Worm (Caenorhabditis elegans): ENCODE data around the gene fbxb-5.

The fbxb-5 gene

DNA sequence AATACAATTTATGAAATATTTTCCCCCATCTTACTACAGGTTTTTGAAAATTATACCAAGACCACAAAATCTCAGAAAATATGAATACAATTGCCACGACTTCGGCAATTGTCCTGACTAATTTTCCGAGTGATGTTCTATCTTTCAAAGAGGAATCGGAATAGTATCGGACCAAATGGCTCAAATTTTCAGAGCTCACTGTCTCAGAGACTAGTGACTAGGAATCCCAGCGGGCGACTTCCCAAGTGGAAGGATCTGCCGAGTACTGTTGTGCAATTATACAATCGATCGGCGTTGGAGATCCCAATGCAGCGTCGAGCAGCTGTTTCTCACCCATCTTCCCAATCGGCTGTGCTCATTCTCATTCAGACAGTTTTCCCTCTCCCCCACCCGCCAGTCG, 3.4 kb upstream of the fbxb-5 start, which contains the start of gene F45C12.17:
F45C12.17 (plus strand) TSS at position 377 of the 400 bp plus-strand sequence.
- TF ChIP-seq nhr-232 (tag; optimal IDR thresholded peaks at IDR 0.05) (no peak), ceh-18 (tag; optimal IDR thresholded peaks at IDR 0.05) (no peak), Y22D7AL.16 (tag; optimal IDR thresholded peaks at IDR 0.05) (no peak)

DNA sequence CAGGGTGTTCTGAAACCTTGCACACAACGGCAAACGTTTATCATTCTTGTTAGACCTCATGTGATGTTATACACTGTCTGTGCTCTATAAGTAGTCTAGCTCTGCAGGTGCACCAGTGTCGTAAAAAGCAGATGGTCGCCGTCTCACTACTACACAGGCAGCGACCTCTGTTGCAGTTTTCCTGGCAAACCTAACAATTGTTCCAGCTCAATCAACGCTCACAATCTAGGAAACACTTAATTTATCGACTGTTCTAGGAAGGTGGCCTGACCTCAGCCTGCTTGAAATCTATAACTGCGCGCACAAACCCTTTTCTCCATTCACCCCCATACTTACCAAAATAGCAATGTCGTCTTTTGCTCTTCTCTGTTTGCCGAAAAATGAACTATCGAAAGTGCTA, 2.0 kb upstream of the fbxb-5 start, which contains the start of gene fbxb-11:
fbxb-11 (plus strand) TSS at position 301 of the 400 bp plus-strand sequence.
- TF ChIP-seq syd-9 (tag; optimal IDR thresholded peaks at IDR 0.05) (no peak), ttx-3 (tag; optimal IDR thresholded peaks at IDR 0.05) (no peak)

DNA sequence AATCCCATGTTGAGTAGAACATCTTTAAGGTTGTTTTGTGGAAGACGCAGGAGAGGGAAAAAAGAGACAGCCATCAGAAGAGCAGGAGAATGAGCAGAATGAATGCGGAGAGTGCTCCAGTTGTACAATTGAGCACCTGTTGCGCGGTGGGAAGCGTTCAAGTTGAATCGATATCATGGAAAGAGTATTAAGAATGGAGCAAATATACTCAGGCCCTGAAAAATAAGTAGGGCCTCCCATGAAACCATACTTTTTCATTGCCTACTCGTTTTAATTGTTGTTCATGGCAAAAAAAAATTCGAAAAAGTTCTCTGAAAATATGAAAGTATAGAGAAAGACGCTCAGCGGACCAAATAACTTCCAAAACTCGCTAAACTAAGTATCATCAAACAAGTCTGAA, 3.1 kb downstream of the fbxb-5 start, which contains the start of gene fbxb-48:
fbxb-48 (minus strand) TSS at position 101 of the 400 bp plus-strand sequence.
- no peak for TF ChIP-seq zip-5 (tag; optimal IDR thresholded peaks at IDR 0.05)
- no peak for TF ChIP-seq ceh-18 (tag; optimal IDR thresholded peaks at IDR 0.05)
- TF ChIP-seq elt-4 (tag; optimal IDR thresholded peaks at IDR 0.05), result no peak
- TF ChIP-seq C08G9.2 (tag; optimal IDR thresholded peaks at IDR 0.05), result no peak
- no peak for TF ChIP-seq pat-9 (tag; optimal IDR thresholded peaks at IDR 0.05)

DNA sequence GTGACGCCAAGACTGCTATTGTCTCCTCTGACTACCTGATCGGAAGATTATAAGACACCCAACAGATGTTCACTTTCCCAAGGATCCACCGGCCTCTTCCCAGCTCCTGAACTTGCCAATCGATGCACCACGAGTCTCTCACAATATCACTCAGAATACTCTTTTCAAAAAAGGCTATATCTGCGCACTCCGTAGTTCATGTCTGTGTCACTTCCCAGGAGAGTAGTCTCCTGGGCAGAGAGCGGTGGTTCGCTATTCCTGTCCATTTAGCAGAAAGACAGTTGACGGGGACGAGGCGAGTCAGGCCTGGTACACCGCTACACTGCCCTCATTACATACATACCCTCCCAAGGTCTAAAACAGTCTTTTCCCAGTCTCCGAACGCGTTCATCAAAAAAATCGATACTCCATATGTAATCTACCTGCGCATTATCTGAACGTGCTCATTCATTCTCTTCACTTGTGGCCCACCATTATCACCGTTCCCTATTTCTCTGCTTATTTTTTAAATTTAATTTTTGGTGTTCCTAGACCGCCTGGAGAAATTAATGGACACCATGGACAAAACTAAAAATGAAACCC, 7.4 kb downstream of the fbxb-5 start, which contains the start of gene btb-6:
btb-6 (plus strand) TSS at position 532 of the 582 bp plus-strand sequence.
- TF ChIP-seq madf-2 (tag; optimal IDR thresholded peaks at IDR 0.05), result no peak

DNA sequence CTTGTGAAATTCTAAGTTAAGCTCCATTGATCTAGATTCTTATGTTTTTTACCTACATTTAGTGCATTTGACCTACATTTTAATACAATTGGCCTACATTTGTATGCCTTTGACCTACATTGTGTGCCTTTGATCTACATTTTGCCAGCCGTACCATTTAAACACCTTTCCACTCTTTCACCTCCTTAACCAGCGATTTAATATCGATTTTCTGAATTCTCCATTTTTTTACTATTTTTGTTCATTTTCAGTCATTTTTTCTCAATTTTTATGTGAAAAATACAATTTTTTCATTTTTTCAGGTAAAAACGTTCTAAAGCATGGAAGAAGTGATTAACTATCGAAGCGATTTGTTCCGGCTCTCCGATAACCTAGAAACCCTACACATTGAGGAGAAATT, 9.4 kb downstream of the fbxb-5 start, which contains the start of gene btb-7:
btb-7 (plus strand) TSS at position 301 of the 400 bp plus-strand sequence.
- no peak for TF ChIP-seq hlh-15 (tag; optimal IDR thresholded peaks at IDR 0.05)

DNA sequence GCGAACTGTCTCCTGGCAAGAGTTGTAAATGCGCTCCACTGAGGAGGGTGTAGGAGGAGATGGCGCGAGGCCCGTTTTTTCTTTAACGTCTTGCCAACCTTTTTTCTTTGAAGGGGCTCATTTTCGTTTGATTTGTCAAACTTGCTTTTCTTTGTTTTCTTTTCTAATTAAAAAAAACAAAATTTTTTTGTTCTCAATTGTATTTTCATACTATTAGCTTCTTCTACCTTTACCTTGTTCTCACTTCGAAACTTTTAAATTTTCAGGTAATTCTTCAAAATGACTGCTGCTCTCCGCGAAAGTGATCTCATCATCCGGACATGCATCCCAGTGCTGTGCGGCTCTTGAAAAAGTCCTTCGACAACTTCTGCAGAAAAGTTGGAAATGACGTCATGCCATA, 12.3 kb downstream of the fbxb-5 start, which contains the start of gene fbxa-184:
fbxa-184 (plus strand) TSS at position 301 of the 400 bp plus-strand sequence.
- no peak for TF ChIP-seq elt-2 (tag; optimal IDR thresholded peaks at IDR 0.05)
- TF ChIP-seq pha-2 (tag; optimal IDR thresholded peaks at IDR 0.05), result no peak
- no peak for TF ChIP-seq hlh-6 (tag; optimal IDR thresholded peaks at IDR 0.05)
- TF ChIP-seq dmd-4 (tag; optimal IDR thresholded peaks at IDR 0.05; ENCODE audit: borderline replicate concordance), result no peak
- no peak for TF ChIP-seq ztf-16 (tag; optimal IDR thresholded peaks at IDR 0.05)
- no peak for TF ChIP-seq ceh-2 (tag; optimal IDR thresholded peaks at IDR 0.05)
- no peak for TF ChIP-seq mec-3 (tag; optimal IDR thresholded peaks at IDR 0.05; ENCODE audit: borderline replicate concordance)
- TF ChIP-seq nhr-11 (tag; optimal IDR thresholded peaks at IDR 0.05), result no peak
- no peak for TF ChIP-seq unc-55 (GFP tag; optimal IDR thresholded peaks at IDR 0.05)

DNA sequence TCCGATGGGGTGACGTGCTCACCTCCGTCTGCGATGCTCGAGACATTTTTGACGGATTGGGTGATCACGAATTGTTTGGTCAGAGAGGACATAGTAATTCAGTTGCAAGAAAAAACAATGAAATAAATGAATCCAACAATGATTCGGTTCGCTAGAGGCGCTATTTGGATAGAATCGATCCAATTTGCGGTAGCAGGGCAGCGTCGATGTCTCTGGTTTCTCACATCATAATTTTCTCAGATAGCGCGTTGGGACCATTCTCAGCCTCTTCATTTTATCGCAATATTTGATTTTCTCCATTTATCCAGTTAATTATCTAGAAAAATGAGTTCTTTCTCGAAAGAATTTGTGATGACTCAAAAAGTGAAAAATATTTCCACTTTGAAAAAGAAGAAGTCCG, 15.9 kb downstream of the fbxb-5 start, which contains the start of gene sdz-18:
sdz-18 (minus strand) TSS at position 101 of the 400 bp plus-strand sequence.
- TF ChIP-seq pax-1 (tag; optimal IDR thresholded peaks at IDR 0.05), result no peak
- no peak for TF ChIP-seq ceh-2 (tag; optimal IDR thresholded peaks at IDR 0.05)
- TF ChIP-seq pha-2 (tag; optimal IDR thresholded peaks at IDR 0.05), result no peak
- no peak for TF ChIP-seq ref-2 (tag; optimal IDR thresholded peaks at IDR 0.05)
- TF ChIP-seq gmeb-2 (tag; optimal IDR thresholded peaks at IDR 0.05), result no peak
- no peak for TF ChIP-seq unc-42 (tag; optimal IDR thresholded peaks at IDR 0.05)
- no peak for TF ChIP-seq ceh-18 (tag; optimal IDR thresholded peaks at IDR 0.05)
- no peak for TF ChIP-seq pqm-1 (tag; optimal IDR thresholded peaks at IDR 0.05)
- no peak for TF ChIP-seq unc-3 (GFP tag; conservative IDR thresholded peaks at IDR 0.05)
- TF ChIP-seq unc-3 (tag; optimal IDR thresholded peaks at IDR 0.05), result no peak
- TF ChIP-seq fax-1 (tag; optimal IDR thresholded peaks at IDR 0.05), result no peak
- TF ChIP-seq ceh-30 (tag; optimal IDR thresholded peaks at IDR 0.05), result no peak
- TF ChIP-seq ceh-6 (GFP tag; optimal IDR thresholded peaks at IDR 0.05), result no peak
- TF ChIP-seq ceh-34 (tag; optimal IDR thresholded peaks at IDR 0.05), result no peak
- no peak for TF ChIP-seq sdc-2 (tag; optimal IDR thresholded peaks at IDR 0.05)
- no peak for TF ChIP-seq T23F11.4 (GFP tag; optimal IDR thresholded peaks at IDR 0.05)
- no peak for TF ChIP-seq tbx-7 (tag; optimal IDR thresholded peaks at IDR 0.05)
- no peak for TF ChIP-seq mec-3 (tag; optimal IDR thresholded peaks at IDR 0.05; ENCODE audit: borderline replicate concordance)
